Worm (Caenorhabditis elegans) whole organism, mixed stage, embryonic: ENCODE results near the gene C06B8.3.
A peak's percentile ranks its signal among the peaks of the same experiment; 100 is the strongest.

Experiments used
- M03D4.4 ChIP-seq: sonication (generic microtip); optimal IDR thresholded peaks from 2 replicates; lab custom pipeline; 2017; ENCODE audit warnings: mild to moderate bottlenecking, missing genetic modification characterization, missing compliant biosample characterization
- bed-3 ChIP-seq: fragments of 200-800 bp; sonication (Bioruptor generic); optimal IDR thresholded peaks from 3 replicates; lab custom pipeline; 2018; ENCODE audit warnings: mild to moderate bottlenecking, missing genetic modification characterization, moderate library complexity, missing compliant biosample characterization
- blmp-1 ChIP-seq: fragments of 150-350 bp; optimal IDR thresholded peaks from 2 replicates; lab custom pipeline; 2014; ENCODE audit warnings: missing biosample characterization, missing genetic modification characterization
- ceh-39 ChIP-seq: fragments of 150-350 bp; optimal IDR thresholded peaks from 2 replicates; lab custom pipeline; 2014; ENCODE audit warnings: missing biosample characterization, missing genetic modification characterization
- ceh-43 ChIP-seq: fragments of 200-800 bp; sonication (Bioruptor generic); optimal IDR thresholded peaks from 2 replicates; lab custom pipeline; 2018; ENCODE audit warnings: mild to moderate bottlenecking, missing genetic modification characterization, moderate library complexity, missing compliant biosample characterization
- ceh-83 ChIP-seq: fragments of 200-800 bp; sonication (Bioruptor generic); optimal IDR thresholded peaks from 2 replicates; lab custom pipeline; 2018; ENCODE audit warnings: mild to moderate bottlenecking, missing genetic modification characterization, missing compliant biosample characterization
- ces-1 ChIP-seq: fragments of 150-350 bp; optimal IDR thresholded peaks from 2 replicates; lab custom pipeline; 2014; ENCODE audit warnings: missing biosample characterization, missing genetic modification reagents, missing genetic modification characterization
- cnd-1 ChIP-seq: fragments of 200-800 bp; sonication (Bioruptor generic); optimal IDR thresholded peaks from 2 replicates; lab custom pipeline; 2018; ENCODE audit warnings: mild to moderate bottlenecking, missing genetic modification characterization, missing compliant biosample characterization
- drap-1 ChIP-seq: fragments of 200-800 bp; sonication (Bioruptor generic); optimal IDR thresholded peaks from 3 replicates; lab custom pipeline; 2018; ENCODE audit warnings: mild to moderate bottlenecking, missing genetic modification characterization, missing compliant biosample characterization
- elt-3 ChIP-seq: fragments of 150-350 bp; optimal IDR thresholded peaks from 2 replicates; lab custom pipeline; 2014; ENCODE audit warnings: missing biosample characterization, missing genetic modification characterization
- flh-1 ChIP-seq: fragments of 200-800 bp; sonication (Bioruptor generic); optimal IDR thresholded peaks from 2 replicates; lab custom pipeline; 2018; ENCODE audit warnings: mild to moderate bottlenecking, missing genetic modification characterization, moderate library complexity, missing compliant biosample characterization
- hlh-1 ChIP-seq: fragments of 150-350 bp; optimal IDR thresholded peaks from 2 replicates; lab custom pipeline; 2014; ENCODE audit warnings: missing biosample characterization, missing genetic modification reagents, missing genetic modification characterization
- lin-13 ChIP-seq: fragments of 150-350 bp; optimal IDR thresholded peaks from 2 replicates; lab custom pipeline; 2014; ENCODE audit warnings: missing biosample characterization, missing genetic modification characterization
- lin-32 ChIP-seq: fragments of 200-800 bp; sonication (Bioruptor generic); optimal IDR thresholded peaks from 2 replicates; lab custom pipeline; 2018; ENCODE audit warnings: mild to moderate bottlenecking, missing genetic modification characterization, missing compliant biosample characterization
- lsy-2 ChIP-seq: fragments of 150-350 bp; optimal IDR thresholded peaks from 2 replicates; lab custom pipeline; 2014; ENCODE audit warnings: missing biosample characterization, missing genetic modification characterization
- mab-5 ChIP-seq: fragments of 150-350 bp; optimal IDR thresholded peaks from 2 replicates; lab custom pipeline; 2014; ENCODE audit warnings: missing biosample characterization, missing genetic modification characterization
- mep-1 ChIP-seq: fragments of 150-350 bp; optimal IDR thresholded peaks from 2 replicates; lab custom pipeline; 2017; ENCODE audit warnings: missing biosample characterization, missing genetic modification reagents, missing genetic modification characterization, inconsistent platforms
- mls-2 ChIP-seq: sonication (generic microtip); optimal IDR thresholded peaks from 2 replicates; lab custom pipeline; 2016; ENCODE audit warnings: mild to moderate bottlenecking, missing genetic modification characterization, moderate library complexity, missing compliant biosample characterization
- nhr-12 ChIP-seq: fragments of 150-350 bp; optimal IDR thresholded peaks from 2 replicates; lab custom pipeline; 2014; ENCODE audit warnings: missing biosample characterization, missing genetic modification characterization
- nhr-2 ChIP-seq: fragments of 150-350 bp; optimal IDR thresholded peaks from 2 replicates; lab custom pipeline; 2014; ENCODE audit warnings: missing biosample characterization, missing genetic modification characterization
- nhr-237 ChIP-seq: fragments of 150-350 bp; optimal IDR thresholded peaks from 2 replicates; lab custom pipeline; 2014; ENCODE audit warnings: missing biosample characterization, missing genetic modification characterization
- nhr-28 ChIP-seq: fragments of 150-350 bp; optimal IDR thresholded peaks from 2 replicates; lab custom pipeline; 2014; ENCODE audit warnings: missing biosample characterization, missing genetic modification characterization
- nhr-76 ChIP-seq: sonication (generic microtip); optimal IDR thresholded peaks from 2 replicates; lab custom pipeline; 2017; ENCODE audit warnings: missing biosample characterization, missing genetic modification characterization
- sem-2 ChIP-seq: fragments of 200-800 bp; sonication (Bioruptor generic); optimal IDR thresholded peaks from 2 replicates; lab custom pipeline; 2018; ENCODE audit warnings: mild to moderate bottlenecking, missing genetic modification characterization, missing compliant biosample characterization
- sptf-1 ChIP-seq: sonication (generic microtip); optimal IDR thresholded peaks from 2 replicates; lab custom pipeline; 2017; ENCODE audit warnings: mild to moderate bottlenecking, missing genetic modification characterization, moderate library complexity, missing compliant biosample characterization
- tbx-8 ChIP-seq: fragments of 200-800 bp; sonication (Bioruptor generic); optimal IDR thresholded peaks from 2 replicates; lab custom pipeline; 2018; ENCODE audit warnings: mild to moderate bottlenecking, missing genetic modification characterization, moderate library complexity, missing compliant biosample characterization
- unc-39 ChIP-seq: fragments of 150-350 bp; optimal IDR thresholded peaks from 2 replicates; lab custom pipeline; 2014; ENCODE audit warnings: missing biosample characterization, missing genetic modification characterization
- unc-62 ChIP-seq: fragments of 150-350 bp; optimal IDR thresholded peaks from 2 replicates; lab custom pipeline; 2014; ENCODE audit warnings: missing biosample characterization, missing genetic modification reagents, missing genetic modification characterization
- zip-8 ChIP-seq: fragments of 150-350 bp; optimal IDR thresholded peaks from 2 replicates; lab custom pipeline; 2014; ENCODE audit warnings: missing biosample characterization, missing genetic modification characterization
- ztf-11 ChIP-seq: fragments of 150-350 bp; optimal IDR thresholded peaks from 2 replicates; lab custom pipeline; 2014; ENCODE audit warnings: missing biosample characterization, missing genetic modification characterization

C06B8.3 gene

ce11 chrV:15519845-15520244, 35.4 kb upstream of the C06B8.3 start:
- no peak for TF ChIP-seq bed-3 (GFP tag; lab: Kevin White, UChicago)
- TF ChIP-seq ces-1 (GFP tag; lab: Kevin White, UChicago): peak; percentile 53
- TF ChIP-seq, all 35 proteins: peak for 1

- no peak for TF ChIP-seq nhr-2
- TF ChIP-seq lsy-2 (tag; lab: Kevin White, UChicago): no peak
- no peak for TF ChIP-seq ceh-39 (tag; lab: Kevin White, UChicago)
- TF ChIP-seq lin-13 (tag; lab: Kevin White, UChicago): no peak
- no peak for TF ChIP-seq ceh-43 (GFP tag; lab: Kevin White, UChicago)
- no peak for TF ChIP-seq lin-32 (GFP tag; lab: Kevin White, UChicago)
- no peak for TF ChIP-seq blmp-1
- TF ChIP-seq M03D4.4: no peak
- TF ChIP-seq sem-2 (GFP tag; lab: Kevin White, UChicago): no peak
- no peak for TF ChIP-seq unc-39 (tag; lab: Kevin White, UChicago)
- TF ChIP-seq mls-2 (tag; lab: Kevin White, UChicago): no peak
- TF ChIP-seq flh-1 (GFP tag; lab: Kevin White, UChicago): no peak
- TF ChIP-seq hlh-1 (tag; lab: Kevin White, UChicago): no peak
- TF ChIP-seq ztf-11: no peak
- TF ChIP-seq nhr-237 (tag; lab: Kevin White, UChicago): no peak
- no peak for TF ChIP-seq elt-3
- TF ChIP-seq cnd-1: no peak
- no peak for TF ChIP-seq ceh-83
- TF ChIP-seq mab-5 (tag; lab: Kevin White, UChicago): no peak
- no peak for TF ChIP-seq bed-3 (GFP tag; lab: Kevin White, UChicago)
Observed at ce11 chrV:15517413-15517812, 33.0 kb upstream of the C06B8.3 start, which contains the start of gene F21A3.3. TSS of gene F21A3.3 (plus strand) at chrV:15517713.

ce11 chrV:15516476-15516875, 32.0 kb upstream of the C06B8.3 start:
- TF ChIP-seq tbx-8 (GFP tag; lab: Kevin White, UChicago) (no peak), ztf-11 (no peak), mep-1 (tag; lab: Kevin White, UChicago) (no peak), nhr-28 (tag; lab: Kevin White, UChicago) (no peak), nhr-12 (tag; lab: Kevin White, UChicago) (no peak), hlh-1 (tag; lab: Kevin White, UChicago) (no peak), nhr-237 (tag; lab: Kevin White, UChicago) (no peak), unc-39 (tag; lab: Kevin White, UChicago) (no peak), nhr-76 (tag; lab: Kevin White, UChicago) (no peak), ces-1 (GFP tag; lab: Kevin White, UChicago) (no peak), sptf-1 (tag; lab: Kevin White, UChicago) (no peak), blmp-1 (no peak), ceh-83 (no peak)

- TF ChIP-seq unc-62 (GFP tag; lab: Kevin White, UChicago): no peak
- no peak for TF ChIP-seq drap-1 (GFP tag; lab: Kevin White, UChicago)
Observed at ce11 chrV:15515365-15515764, 30.9 kb upstream of the C06B8.3 start.

- TF ChIP-seq mab-5 (tag; lab: Kevin White, UChicago): no peak
- TF ChIP-seq hlh-1 (tag; lab: Kevin White, UChicago): no peak
- peak; percentile 82 for TF ChIP-seq zip-8 (tag; lab: Kevin White, UChicago)
Observed at ce11 chrV:15512856-15513756, 28.7 kb upstream of the C06B8.3 start.
